Worm (Caenorhabditis elegans) whole organism, L4 larva: Measurements from ENCODE around the gene Y62H9A.10.

Source experiments
- D1046.2 ChIP-seq: fragments of 200-800 bp; sonication (Bioruptor generic); IDR thresholded peaks from 2 replicates; pipeline ENCODE4 v1.3.6; 2022; ENCODE audit warnings: missing genetic modification characterization, missing compliant biosample characterization
- F10B5.3 ChIP-seq: sonication (generic microtip); optimal IDR thresholded peaks from 2 replicates; lab custom pipeline; 2016; ENCODE audit warnings: mild to moderate bottlenecking, missing genetic modification characterization, missing compliant biosample characterization
- F37D6.2 ChIP-seq: sonication (generic microtip); optimal IDR thresholded peaks from 2 replicates; lab custom pipeline; 2016; ENCODE audit warnings: mild to moderate bottlenecking, missing genetic modification characterization, missing compliant biosample characterization
- F44E2.7 ChIP-seq: fragments of 200-800 bp; sonication (Bioruptor generic); IDR thresholded peaks from 2 replicates; pipeline ENCODE4 v2.1.2; 2022; ENCODE audit warnings: missing genetic modification characterization, missing compliant biosample characterization
- R02D3.7 ChIP-seq: fragments of 150-350 bp; sonication (generic microtip); optimal IDR thresholded peaks from 3 replicates; lab custom pipeline; 2014; ENCODE audit warnings: missing biosample characterization, missing genetic modification characterization
- T20F7.1 ChIP-seq: fragments of 200-800 bp; sonication (Bioruptor generic); optimal IDR thresholded peaks from 2 replicates; lab custom pipeline; 2018; ENCODE audit warnings: mild to moderate bottlenecking, missing genetic modification characterization, missing compliant biosample characterization
- T26A8.4 ChIP-seq: fragments of 200-800 bp; sonication (Bioruptor generic); IDR thresholded peaks from 2 replicates; pipeline ENCODE4 v1.3.6; 2022; ENCODE audit warnings: missing genetic modification characterization, missing compliant biosample characterization
- aha-1 ChIP-seq: fragments of 150-350 bp; peaks from one replicate; lab custom pipeline; 2014; ENCODE audit warnings: missing biosample characterization, missing genetic modification characterization
- ama-1 ChIP-seq: fragments of 150-350 bp; optimal IDR thresholded peaks from 2 replicates; lab custom pipeline; 2014; ENCODE audit warnings: inconsistent platforms, mixed read lengths
- arid-1 ChIP-seq: fragments of 200-800 bp; sonication (Bioruptor generic); conservative IDR thresholded peaks from 2 replicates; pipeline ENCODE4 v1.3.6; 2022; ENCODE audit warnings: missing genetic modification reagents, missing genetic modification characterization, missing compliant biosample characterization
- attf-4 ChIP-seq: sonication (generic microtip); optimal IDR thresholded peaks from 3 replicates; lab custom pipeline; 2017; ENCODE audit warnings: missing biosample characterization, missing genetic modification characterization
- ceh-20 ChIP-seq: fragments of 200-800 bp; sonication (Bioruptor generic); IDR thresholded peaks from 2 replicates; pipeline ENCODE4 v1.3.6; 2022; ENCODE audit warnings: missing genetic modification reagents, missing genetic modification characterization, missing compliant biosample characterization
- ceh-32 ChIP-seq: sonication (generic microtip); optimal IDR thresholded peaks from 2 replicates; lab custom pipeline; 2016; ENCODE audit warnings: mild to moderate bottlenecking, missing genetic modification characterization, missing compliant biosample characterization; ENCODE audit not compliant: poor library complexity
- ceh-44 ChIP-seq: fragments of 200-800 bp; sonication (Bioruptor generic); IDR thresholded peaks from 2 replicates; pipeline ENCODE4 v1.3.6; 2022; ENCODE audit warnings: missing genetic modification reagents, missing genetic modification characterization, missing compliant biosample characterization
- ceh-62 ChIP-seq: sonication (generic microtip); optimal IDR thresholded peaks from 2 replicates; lab custom pipeline; 2017; ENCODE audit warnings: missing biosample characterization, missing genetic modification characterization
- ceh-82 ChIP-seq: sonication (generic microtip); optimal IDR thresholded peaks from 2 replicates; lab custom pipeline; 2017; ENCODE audit warnings: missing biosample characterization, missing genetic modification characterization
- daf-8 ChIP-seq: fragments of 200-800 bp; sonication (Bioruptor generic); IDR thresholded peaks from 2 replicates; pipeline ENCODE4 v1.3.6; 2022; ENCODE audit warnings: missing genetic modification characterization, missing compliant biosample characterization
- dmd-6 ChIP-seq: fragments of 200-800 bp; sonication (Bioruptor generic); IDR thresholded peaks from 2 replicates; pipeline ENCODE4 v1.3.6; 2022; ENCODE audit warnings: missing genetic modification reagents, missing genetic modification characterization, missing compliant biosample characterization
- dmd-9 ChIP-seq: fragments of 200-800 bp; sonication (Bioruptor generic); IDR thresholded peaks from 2 replicates; pipeline ENCODE4 v1.3.6; 2022; ENCODE audit warnings: missing genetic modification reagents, missing genetic modification characterization, missing compliant biosample characterization
- duxl-1 ChIP-seq: sonication (generic microtip); optimal IDR thresholded peaks from 2 replicates; lab custom pipeline; 2016; ENCODE audit warnings: mild to moderate bottlenecking, missing genetic modification characterization, moderate library complexity, missing compliant biosample characterization; ENCODE audit not compliant: poor library complexity
- dve-1 ChIP-seq: sonication (generic microtip); optimal IDR thresholded peaks from 2 replicates; lab custom pipeline; 2017; ENCODE audit warnings: antibody characterized with exemption, mild to moderate bottlenecking, missing genetic modification characterization, missing compliant biosample characterization; ENCODE audit not compliant: insufficient read depth
- hif-1 ChIP-seq, 2 experiments: sonication (generic microtip); optimal IDR thresholded peaks; 2 replicates each; lab custom pipeline; 2016 to 2017; ENCODE audit warnings: missing compliant biosample characterization in 2 of 2, missing genetic modification characterization in 2 of 2, missing genetic modification reagents in 2 of 2, missing genotype in 2 of 2, mild to moderate bottlenecking in 1 of 2
- hlh-11 ChIP-seq: fragments of 200-800 bp; sonication (Bioruptor generic); optimal IDR thresholded peaks from 2 replicates; lab custom pipeline; 2018; ENCODE audit warnings: mild to moderate bottlenecking, missing genetic modification characterization, missing compliant biosample characterization
- hmg-1.1 ChIP-seq: fragments of 200-800 bp; sonication (Bioruptor generic); IDR thresholded peaks from 2 replicates; pipeline ENCODE4 v1.3.6; 2022; ENCODE audit warnings: missing genetic modification reagents, missing genetic modification characterization, missing compliant biosample characterization
- lin-15B ChIP-seq: fragments of 150-350 bp; sonication (generic microtip); optimal IDR thresholded peaks from 3 replicates; lab custom pipeline; 2014; ENCODE audit warnings: missing biosample characterization, missing genetic modification characterization
- lin-38 ChIP-seq: fragments of 200-800 bp; sonication (Bioruptor generic); IDR thresholded peaks from 2 replicates; pipeline ENCODE4 v1.3.6; 2022; ENCODE audit warnings: missing genetic modification reagents, missing genetic modification characterization, missing compliant biosample characterization
- lin-39 ChIP-seq: fragments of 150-350 bp; optimal IDR thresholded peaks from 2 replicates; lab custom pipeline; 2014; ENCODE audit warnings: missing biosample characterization, missing genetic modification reagents, missing genetic modification characterization
- lsy-2 ChIP-seq, 2 experiments: fragments of 150-350 bp in 1 of 2; sonication (generic microtip) in 1 of 2; optimal IDR thresholded peaks; 2 replicates each; lab custom pipeline; 2014 to 2017; ENCODE audit warnings: missing biosample characterization in 2 of 2, missing genetic modification characterization in 2 of 2
- mep-1 ChIP-seq: fragments of 150-350 bp; sonication (generic microtip); optimal IDR thresholded peaks from 3 replicates; lab custom pipeline; 2014; ENCODE audit warnings: missing biosample characterization, missing genetic modification characterization
- mxl-3 ChIP-seq: fragments of 200-800 bp; sonication (Bioruptor generic); optimal IDR thresholded peaks from 2 replicates; lab custom pipeline; 2018; ENCODE audit warnings: mild to moderate bottlenecking, missing genetic modification characterization, missing compliant biosample characterization
- nhr-10 ChIP-seq: fragments of 150-350 bp; optimal IDR thresholded peaks from 2 replicates; lab custom pipeline; 2014; ENCODE audit warnings: missing biosample characterization, missing genetic modification characterization
- nhr-28 ChIP-seq: fragments of 150-350 bp; optimal IDR thresholded peaks from 2 replicates; lab custom pipeline; 2014; ENCODE audit warnings: missing biosample characterization, missing genetic modification characterization
- nhr-6 ChIP-seq: fragments of 150-350 bp; optimal IDR thresholded peaks from 2 replicates; lab custom pipeline; 2014; ENCODE audit warnings: missing biosample characterization, missing genetic modification characterization
- saeg-2 ChIP-seq: fragments of 200-800 bp; sonication (Bioruptor generic); IDR thresholded peaks from 2 replicates; pipeline ENCODE4 v1.3.6; 2022; ENCODE audit warnings: missing genetic modification reagents, missing genetic modification characterization, missing compliant biosample characterization
- sdz-12 ChIP-seq: fragments of 200-800 bp; sonication (Bioruptor generic); optimal IDR thresholded peaks from 2 replicates; lab custom pipeline; 2018; ENCODE audit warnings: mild to moderate bottlenecking, missing genetic modification characterization, missing compliant biosample characterization
- tra-1 ChIP-seq: fragments of 200-800 bp; sonication (Bioruptor generic); IDR thresholded peaks from 2 replicates; pipeline ENCODE4 v1.3.6; 2022; ENCODE audit warnings: missing genetic modification reagents, missing genetic modification characterization, missing compliant biosample characterization
- unc-62 ChIP-seq, 3 experiments: fragments of 150-350 bp in 1 of 3; sonication (generic microtip); optimal IDR thresholded peaks in 2 of 3; peaks in 1 of 3; 1 replicate in 1 of 3; 2 replicates in 2 of 3; lab custom pipeline; 2014 to 2017; ENCODE audit warnings: missing biosample characterization in 3 of 3, missing genetic modification characterization in 3 of 3, missing genetic modification reagents in 3 of 3, missing genotype in 1 of 3
- vab-7 ChIP-seq: fragments of 200-800 bp; sonication (Bioruptor generic); IDR thresholded peaks from 2 replicates; pipeline ENCODE4 v1.3.6; 2022; ENCODE audit warnings: missing genetic modification reagents, missing genetic modification characterization, missing compliant biosample characterization
- zag-1 ChIP-seq: fragments of 150-350 bp; optimal IDR thresholded peaks from 2 replicates; lab custom pipeline; 2014; ENCODE audit warnings: missing biosample characterization, missing genetic modification characterization
- zfp-3 ChIP-seq: fragments of 200-800 bp; sonication (Bioruptor generic); conservative IDR thresholded peaks from 2 replicates; pipeline ENCODE4 v1.3.6; 2022; ENCODE audit warnings: missing genetic modification reagents, missing genetic modification characterization, missing compliant biosample characterization
- zip-11 ChIP-seq: fragments of 200-800 bp; sonication (Bioruptor generic); IDR thresholded peaks from 2 replicates; pipeline ENCODE4 v1.3.6; 2022; ENCODE audit warnings: missing genetic modification characterization, missing compliant biosample characterization
- ztf-11 ChIP-seq: fragments of 150-350 bp; optimal IDR thresholded peaks from 2 replicates; lab custom pipeline; 2014; ENCODE audit warnings: missing biosample characterization, missing genetic modification characterization
- ztf-7 ChIP-seq: fragments of 150-350 bp; optimal IDR thresholded peaks from 2 replicates; lab custom pipeline; 2014; ENCODE audit warnings: missing biosample characterization, missing genetic modification characterization

Gene Y62H9A.10

DNA sequence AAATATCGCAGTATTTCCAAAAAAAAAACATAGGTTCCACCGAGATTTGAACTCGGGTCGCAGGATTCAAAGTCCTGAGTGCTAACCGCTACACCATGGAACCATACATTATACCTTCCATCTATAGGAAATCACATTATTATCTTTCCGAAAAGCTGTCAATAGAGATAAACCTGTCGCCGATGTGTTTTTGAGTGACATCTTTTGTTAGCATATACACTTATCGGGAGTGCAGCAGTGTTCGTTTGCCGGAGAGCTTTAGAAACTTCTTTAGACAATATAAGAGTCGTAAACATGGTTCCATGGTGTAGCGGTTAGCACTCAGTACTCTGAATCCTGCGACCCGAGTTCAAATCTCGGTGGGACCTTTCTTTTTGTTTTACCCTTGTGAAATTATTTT lies 30.4 kb downstream of the Y62H9A.10 start (continued):
- TF ChIP-seq dmd-6 (GFP tag; lab: Robert Waterston, UW) (peak; percentile 56), R02D3.7 (tag; lab: Kevin White, UChicago) (no peak), zfp-3 (no peak), ama-1 (no peak), dmd-9 (0 out of 2 replicates have a peak, but pooled peaks have one; percentile 44), F37D6.2 (tag; lab: Kevin White, UChicago) (no peak), arid-1 (GFP tag; lab: Robert Waterston, UW) (peak; percentile 63), hif-1 (tag; optimal IDR thresholded peaks at IDR 0.05; lab: Kevin White, UChicago) (no peak), nhr-28 (tag; lab: Kevin White, UChicago) (no peak), mep-1 (tag; lab: Kevin White, UChicago) (no peak), T20F7.1 (GFP tag; lab: Kevin White, UChicago) (no peak), ceh-62 (no peak), tra-1 (GFP tag; lab: Robert Waterston, UW) (peak; percentile 70), nhr-10 (no peak), ceh-82 (tag; lab: Kevin White, UChicago) (no peak), zip-11 (GFP tag; lab: Robert Waterston, UW) (no peak; the same call in 1 of the 2 replicates), attf-4 (tag; lab: Kevin White, UChicago) (no peak), nhr-6 (tag; lab: Kevin White, UChicago) (no peak), zag-1 (tag; lab: Kevin White, UChicago) (no peak), D1046.2 (GFP tag; lab: Robert Waterston, UW) (no peak), ztf-7 (no peak), ceh-32 (tag; lab: Kevin White, UChicago) (no peak), lin-15B (tag; lab: Kevin White, UChicago) (no peak), dve-1 (tag; lab: Kevin White, UChicago) (no peak), unc-62 (GFP tag; optimal IDR thresholded peaks at IDR 0.05 in 1 of 2; lab: Kevin White, UChicago) (peak in 1 of 2 experiments; percentile 18), unc-62 (tag; optimal IDR thresholded peaks at IDR 0.05; lab: Kevin White, UChicago) (no peak)
- TF ChIP-seq, all 104 proteins: peak for 28

ce11 chrX:11870393-11870792 lies 32.2 kb downstream of the Y62H9A.10 start:
- TF ChIP-seq tra-1 (GFP tag; lab: Robert Waterston, UW) = peak; percentile 47; the same call in 1 of the 2 replicates
- TF ChIP-seq daf-8 (GFP tag; lab: Robert Waterston, UW) = no peak
- TF ChIP-seq saeg-2 (GFP tag; lab: Robert Waterston, UW) = no peak
- no peak for TF ChIP-seq ztf-11
- TF ChIP-seq mxl-3 (GFP tag; lab: Kevin White, UChicago) = no peak
- TF ChIP-seq ceh-20 = no peak
- TF ChIP-seq F44E2.7 (GFP tag; lab: Robert Waterston, UW) = no peak
- no peak for TF ChIP-seq hmg-1.1 (GFP tag; lab: Robert Waterston, UW)
- TF ChIP-seq hlh-11 = no peak
- TF ChIP-seq lin-38 = no peak
- TF ChIP-seq duxl-1 = no peak
- TF ChIP-seq arid-1 (GFP tag; lab: Robert Waterston, UW) = no peak
- no peak for TF ChIP-seq vab-7 (GFP tag; lab: Robert Waterston, UW)
- TF ChIP-seq zip-11 (GFP tag; lab: Robert Waterston, UW) = no peak
- TF ChIP-seq aha-1 = peak; percentile 13
- TF ChIP-seq T26A8.4 (GFP tag; lab: Robert Waterston, UW) = no peak
- TF ChIP-seq lin-39 (tag; lab: Kevin White, UChicago) = no peak
- no peak for TF ChIP-seq F37D6.2 (tag; lab: Kevin White, UChicago)
- no peak for TF ChIP-seq lsy-2 (tag; optimal IDR thresholded peaks at IDR 0.05; lab: Kevin White, UChicago)
- TF ChIP-seq F10B5.3 = no peak
- no peak for TF ChIP-seq nhr-10
- 0 out of 2 replicates have a peak, but pooled peaks have one; percentile 27 for TF ChIP-seq ceh-44 (GFP tag; lab: Robert Waterston, UW)
- TF ChIP-seq sdz-12 (GFP tag; lab: Kevin White, UChicago) = no peak
